Worm (Caenorhabditis elegans) whole organism, L4/young adult: ENCODE results near the gene srab-23.

ENCODE experiments used
- W03F9.2 ChIP-seq: fragments of 150-350 bp; optimal IDR thresholded peaks from 2 replicates; lab custom pipeline; 2014; ENCODE audit warnings: missing biosample characterization, missing genetic modification characterization
- dao-5 ChIP-seq: sonication (generic microtip); optimal IDR thresholded peaks from 2 replicates; lab custom pipeline; 2016; ENCODE audit warnings: missing genotype, missing genetic modification characterization, moderate library complexity, missing compliant biosample characterization

DNA sequence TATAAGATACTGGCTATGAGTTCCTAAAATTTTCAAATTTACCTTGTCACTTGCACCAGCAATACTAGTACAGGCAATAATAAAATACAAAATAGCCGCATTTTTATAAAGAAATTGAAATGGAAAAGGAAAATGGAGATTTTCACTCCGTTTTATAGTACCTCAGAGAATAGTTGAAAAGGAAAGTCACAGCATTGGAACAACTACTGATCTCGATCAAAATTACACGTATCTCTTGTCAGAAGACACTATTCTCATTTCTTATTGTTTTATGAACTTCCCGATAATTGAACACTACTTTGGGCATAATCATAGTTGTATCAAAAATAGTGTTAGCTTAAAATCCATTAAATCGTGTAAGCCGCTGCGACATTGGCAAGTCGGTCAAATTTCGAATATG, 16.1 kb upstream of the srab-23 start, which contains the start of gene Y40B10A.11:
- TF ChIP-seq W03F9.2 (tag; lab: Kevin White, UChicago) (no peak), dao-5 (tag; lab: Kevin White, UChicago) (no peak)
